Worm (Caenorhabditis elegans) whole organism, L4/young adult: ENCODE data around the gene srz-91.

Experiments used
- W03F9.2 ChIP-seq: fragments of 150-350 bp; optimal IDR thresholded peaks from 2 replicates; lab custom pipeline; 2014; ENCODE audit warnings: missing biosample characterization, missing genetic modification characterization
- dao-5 ChIP-seq: sonication (generic microtip); optimal IDR thresholded peaks from 2 replicates; lab custom pipeline; 2016; ENCODE audit warnings: missing genotype, missing genetic modification characterization, moderate library complexity, missing compliant biosample characterization
- him-1 ChIP-seq: sonication (generic microtip); optimal IDR thresholded peaks from 2 replicates; lab custom pipeline; 2016; ENCODE audit warnings: missing genotype, missing genetic modification reagents, missing genetic modification characterization, missing compliant biosample characterization

ce11 chrV:17620266-17620665 is 12.4 kb downstream of the srz-91 start, which contains the start of gene Y6G8.8:
- TF ChIP-seq him-1 (tag; lab: Kevin White, UChicago) (no peak), W03F9.2 (no peak), dao-5 (no peak)
